Worm (Caenorhabditis elegans) whole organism, L2 larva: Measurements from ENCODE around the gene T28C6.10.
A peak's percentile ranks its signal among the peaks of the same experiment; 100 is the strongest.

Source experiments
- F13H6.1 ChIP-seq: sonication (generic microtip); optimal IDR thresholded peaks from 2 replicates; lab custom pipeline; 2016; ENCODE audit warnings: missing genetic modification characterization, missing compliant biosample characterization
- R02D3.7 ChIP-seq: fragments of 150-350 bp; optimal IDR thresholded peaks from 2 replicates; lab custom pipeline; 2014; ENCODE audit warnings: missing biosample characterization, missing genetic modification characterization
- Y55F3AM.14 ChIP-seq: fragments of 200-800 bp; sonication (Bioruptor generic); optimal IDR thresholded peaks from 2 replicates; lab custom pipeline; 2018; ENCODE audit warnings: mild to moderate bottlenecking, missing genetic modification characterization, missing compliant biosample characterization
- ZK546.5 ChIP-seq: sonication (generic microtip); optimal IDR thresholded peaks from 2 replicates; lab custom pipeline; 2017; ENCODE audit warnings: missing biosample characterization, missing genetic modification characterization
- alr-1 ChIP-seq: fragments of 150-350 bp; optimal IDR thresholded peaks from 2 replicates; lab custom pipeline; 2014; ENCODE audit warnings: missing biosample characterization, missing genetic modification characterization
- aly-2 ChIP-seq: fragments of 150-350 bp; optimal IDR thresholded peaks from 2 replicates; lab custom pipeline; 2014; ENCODE audit warnings: missing biosample characterization, missing genetic modification characterization
- blmp-1 ChIP-seq: sonication (generic microtip); optimal IDR thresholded peaks from 2 replicates; lab custom pipeline; 2017; ENCODE audit warnings: missing genetic modification characterization, mild to moderate bottlenecking, missing compliant biosample characterization, antibody characterized with exemption, moderate library complexity; ENCODE audit not compliant: insufficient read depth
- ceh-16 ChIP-seq: fragments of 150-350 bp; optimal IDR thresholded peaks from 2 replicates; lab custom pipeline; 2014; ENCODE audit warnings: missing biosample characterization, missing genetic modification characterization
- ceh-82 ChIP-seq: fragments of 150-350 bp; optimal IDR thresholded peaks from 2 replicates; lab custom pipeline; 2014; ENCODE audit warnings: missing biosample characterization, missing genetic modification characterization
- crh-2 ChIP-seq: sonication (generic microtip); optimal IDR thresholded peaks from 2 replicates; lab custom pipeline; 2017; ENCODE audit warnings: missing biosample characterization, missing genetic modification characterization
- dmd-4 ChIP-seq: sonication (generic microtip); optimal IDR thresholded peaks from 2 replicates; lab custom pipeline; 2017; ENCODE audit warnings: missing biosample characterization, missing genetic modification characterization
- egl-27 ChIP-seq: sonication (generic microtip); optimal IDR thresholded peaks from 3 replicates; lab custom pipeline; 2017; ENCODE audit warnings: missing biosample characterization, missing genetic modification reagents, missing genetic modification characterization
- elt-1 ChIP-seq: fragments of 150-350 bp; optimal IDR thresholded peaks from 2 replicates; lab custom pipeline; 2014; ENCODE audit warnings: missing biosample characterization, missing genetic modification characterization
- fos-1 ChIP-seq: fragments of 150-350 bp; optimal IDR thresholded peaks from 2 replicates; lab custom pipeline; 2014; ENCODE audit warnings: missing biosample characterization, missing genetic modification characterization
- gmeb-1 ChIP-seq: fragments of 150-350 bp; optimal IDR thresholded peaks from 2 replicates; lab custom pipeline; 2014; ENCODE audit warnings: missing biosample characterization, missing genetic modification characterization
- lin-13 ChIP-seq: fragments of 150-350 bp; optimal IDR thresholded peaks from 2 replicates; lab custom pipeline; 2014; ENCODE audit warnings: missing biosample characterization, missing genetic modification reagents, missing genetic modification characterization
- lin-39 ChIP-seq: fragments of 150-350 bp; optimal IDR thresholded peaks from 2 replicates; lab custom pipeline; 2014; ENCODE audit warnings: missing biosample characterization, missing genetic modification reagents, missing genetic modification characterization
- lsy-2 ChIP-seq, 2 experiments: fragments of 150-350 bp in 1 of 2; sonication (generic microtip) in 1 of 2; optimal IDR thresholded peaks; 2 replicates each; lab custom pipeline; 2014 to 2017; ENCODE audit warnings: missing biosample characterization in 2 of 2, missing genetic modification characterization in 2 of 2
- mab-5 ChIP-seq: fragments of 150-350 bp; optimal IDR thresholded peaks from 2 replicates; lab custom pipeline; 2014; ENCODE audit warnings: missing biosample characterization, missing genetic modification characterization
- mbf-1 ChIP-seq: sonication (generic microtip); optimal IDR thresholded peaks from 2 replicates; lab custom pipeline; 2017; ENCODE audit warnings: missing biosample characterization, missing genetic modification characterization
- mdl-1 ChIP-seq, 2 experiments: fragments of 150-350 bp in 1 of 2; sonication (generic microtip) in 1 of 2; optimal IDR thresholded peaks; 2 replicates each; lab custom pipeline; 2017; ENCODE audit warnings: missing biosample characterization in 2 of 2, missing genetic modification characterization in 2 of 2
- nhr-10 ChIP-seq: sonication (generic microtip); optimal IDR thresholded peaks from 2 replicates; lab custom pipeline; 2017; ENCODE audit warnings: missing biosample characterization, missing genetic modification characterization
- nhr-11 ChIP-seq: fragments of 150-350 bp; optimal IDR thresholded peaks from 2 replicates; lab custom pipeline; 2014; ENCODE audit warnings: missing biosample characterization, missing genetic modification characterization
- nhr-12 ChIP-seq: fragments of 150-350 bp; optimal IDR thresholded peaks from 2 replicates; lab custom pipeline; 2014; ENCODE audit warnings: missing biosample characterization, missing genetic modification characterization
- nhr-129 ChIP-seq: fragments of 150-350 bp; optimal IDR thresholded peaks from 2 replicates; lab custom pipeline; 2014; ENCODE audit warnings: missing biosample characterization, missing genetic modification characterization
- nhr-21 ChIP-seq: fragments of 150-350 bp; optimal IDR thresholded peaks from 2 replicates; lab custom pipeline; 2014; ENCODE audit warnings: missing biosample characterization, missing genetic modification characterization
- nhr-23 ChIP-seq: fragments of 150-350 bp; optimal IDR thresholded peaks from 2 replicates; lab custom pipeline; 2014; ENCODE audit warnings: missing biosample characterization, missing genetic modification reagents, missing genetic modification characterization
- nhr-237 ChIP-seq: fragments of 150-350 bp; optimal IDR thresholded peaks from 2 replicates; lab custom pipeline; 2014; ENCODE audit warnings: missing biosample characterization, missing genetic modification characterization
- nhr-25 ChIP-seq: fragments of 150-350 bp; sonication (generic microtip); optimal IDR thresholded peaks from 3 replicates; lab custom pipeline; 2014; ENCODE audit warnings: missing biosample characterization, missing genetic modification characterization
- nhr-6 ChIP-seq: fragments of 150-350 bp; optimal IDR thresholded peaks from 2 replicates; lab custom pipeline; 2014; ENCODE audit warnings: missing biosample characterization, missing genetic modification characterization
- nhr-77 ChIP-seq: fragments of 150-350 bp; optimal IDR thresholded peaks from 2 replicates; lab custom pipeline; 2014; ENCODE audit warnings: missing biosample characterization, missing genetic modification characterization
- sem-4 ChIP-seq: fragments of 150-350 bp; optimal IDR thresholded peaks from 2 replicates; lab custom pipeline; 2014; ENCODE audit warnings: missing biosample characterization, missing genetic modification reagents, missing genetic modification characterization
- skn-1 ChIP-seq: sonication (generic microtip); optimal IDR thresholded peaks from 2 replicates; lab custom pipeline; 2017; ENCODE audit warnings: missing biosample characterization, missing genetic modification characterization
- snpc-4 ChIP-seq: fragments of 150-350 bp; optimal IDR thresholded peaks from 2 replicates; lab custom pipeline; 2014; ENCODE audit warnings: missing biosample characterization, missing genetic modification characterization
- unc-39 ChIP-seq: fragments of 150-350 bp; optimal IDR thresholded peaks from 2 replicates; lab custom pipeline; 2014; ENCODE audit warnings: missing biosample characterization, missing genetic modification characterization
- unc-55 ChIP-seq: fragments of 150-350 bp; sonication (generic microtip); optimal IDR thresholded peaks from 3 replicates; lab custom pipeline; 2014; ENCODE audit warnings: missing biosample characterization, missing genetic modification reagents, missing genetic modification characterization
- unc-62 ChIP-seq: fragments of 150-350 bp; optimal IDR thresholded peaks from 2 replicates; lab custom pipeline; 2014; ENCODE audit warnings: missing biosample characterization, missing genetic modification reagents, missing genetic modification characterization
- zag-1 ChIP-seq: fragments of 150-350 bp; optimal IDR thresholded peaks from 2 replicates; lab custom pipeline; 2014; ENCODE audit warnings: missing biosample characterization, missing genetic modification characterization
- ztf-1 ChIP-seq: fragments of 200-800 bp; sonication (Bioruptor generic); conservative IDR thresholded peaks from 2 replicates; pipeline ENCODE4 v1.3.6; 2022; ENCODE audit warnings: missing genetic modification characterization, missing compliant biosample characterization
- ztf-11 ChIP-seq: sonication (generic microtip); optimal IDR thresholded peaks from 2 replicates; lab custom pipeline; 2017; ENCODE audit warnings: missing biosample characterization, missing genetic modification characterization
- ztf-4 ChIP-seq: fragments of 150-350 bp; optimal IDR thresholded peaks from 2 replicates; lab custom pipeline; 2014; ENCODE audit warnings: missing biosample characterization, missing genetic modification characterization

T28C6.10 gene

DNA sequence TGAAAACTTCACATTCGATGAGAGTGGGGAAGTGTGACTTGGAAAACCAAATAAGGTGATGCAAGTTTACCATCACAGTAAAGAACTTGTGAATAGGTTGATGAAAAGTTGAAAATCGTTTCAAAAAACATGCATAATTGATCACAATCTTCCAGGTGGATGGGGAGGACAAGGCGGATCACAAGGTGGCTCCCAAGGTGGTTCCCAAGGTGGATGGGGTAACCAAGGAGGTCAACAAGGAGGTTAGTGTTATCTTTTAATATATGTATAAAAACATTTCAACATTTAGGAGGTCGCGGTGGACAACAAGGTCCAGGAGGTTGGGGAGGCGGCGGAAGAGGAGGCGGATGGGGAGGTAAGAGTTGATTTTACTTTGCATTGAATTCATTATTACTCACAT, at the start of gene T28C6.10:
Gene T28C6.10 (plus strand): TSS at position 301 of the 400 bp plus-strand sequence.
- no peak for TF ChIP-seq ZK546.5 (tag; lab: Kevin White, UChicago)
- TF ChIP-seq Y55F3AM.14 (GFP tag; lab: Kevin White, UChicago), result no peak
- no peak for TF ChIP-seq aly-2 (tag; lab: Kevin White, UChicago)
- no peak for TF ChIP-seq ceh-82
- TF ChIP-seq lsy-2 (tag; optimal IDR thresholded peaks at IDR 0.05; lab: Kevin White, UChicago), result no peak
- TF ChIP-seq mdl-1 (tag; optimal IDR thresholded peaks at IDR 0.05; lab: Kevin White, UChicago), result no peak
- no peak for TF ChIP-seq nhr-12 (tag; lab: Kevin White, UChicago)
- no peak for TF ChIP-seq nhr-10
- TF ChIP-seq gmeb-1 (tag; lab: Kevin White, UChicago), result no peak
- TF ChIP-seq ztf-11, result no peak
- no peak for TF ChIP-seq alr-1 (tag; lab: Kevin White, UChicago)
- no peak for TF ChIP-seq F13H6.1 (tag; lab: Kevin White, UChicago)
- TF ChIP-seq crh-2, result no peak

DNA sequence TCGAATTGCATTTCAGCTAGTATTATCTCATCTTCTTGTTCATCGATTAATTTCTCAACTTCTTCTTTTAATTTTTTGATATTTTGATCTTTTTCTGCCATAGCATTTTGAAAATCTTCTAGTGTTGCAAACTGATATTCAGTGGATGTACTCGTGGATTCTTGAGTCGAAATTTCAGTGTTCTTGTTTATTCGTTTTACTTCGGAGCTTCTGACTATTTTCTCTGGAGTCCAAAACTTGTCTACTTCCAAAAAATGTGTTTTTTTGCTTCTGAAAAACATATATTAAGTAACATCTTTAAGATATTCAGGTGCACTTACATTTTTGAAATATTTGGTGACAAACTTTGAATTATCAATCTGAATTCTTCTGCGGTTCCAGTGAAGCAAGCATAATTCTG, 48.2 kb upstream of the T28C6.10 start, which contains the start of gene F20C5.5:
Gene F20C5.5 (minus strand): TSS at position 101 of the 400 bp plus-strand sequence.
- TF ChIP-seq skn-1 (tag; lab: Kevin White, UChicago), result no peak
- no peak for TF ChIP-seq egl-27 (tag; lab: Kevin White, UChicago)
- TF ChIP-seq R02D3.7 (tag; lab: Kevin White, UChicago), result no peak
- no peak for TF ChIP-seq ztf-1 (GFP tag; lab: Robert Waterston, UW)

DNA sequence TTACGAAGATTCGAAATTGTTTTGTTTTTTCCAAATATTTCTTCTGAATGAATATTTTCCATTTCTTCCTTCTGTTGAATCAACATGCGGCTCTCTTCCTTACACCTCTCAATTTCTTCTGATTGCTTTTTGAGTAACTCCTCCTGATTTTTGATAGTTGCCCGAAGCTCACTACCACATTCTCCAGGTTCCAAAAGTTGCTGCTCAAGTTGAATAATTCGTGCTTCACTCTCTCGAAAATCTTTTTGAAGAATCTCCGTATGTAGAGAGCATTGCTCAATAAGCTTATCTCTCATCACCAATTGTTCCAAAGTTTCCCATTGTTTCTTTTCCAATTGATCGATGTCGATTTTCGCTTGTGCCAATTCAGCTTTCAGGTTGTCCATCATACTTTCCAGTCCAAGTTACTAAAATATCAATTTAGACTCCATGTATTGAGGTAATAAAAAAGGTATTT, 44.9 kb upstream of the T28C6.10 start, which contains the start of gene F20C5.6:
Gene F20C5.6 (minus strand): TSS at position 407 of the 457 bp plus-strand sequence.
- TF ChIP-seq zag-1 (no peak), unc-39 (tag; lab: Kevin White, UChicago) (no peak), mbf-1 (tag; lab: Kevin White, UChicago) (no peak), mab-5 (tag; lab: Kevin White, UChicago) (no peak), mdl-1 (tag; optimal IDR thresholded peaks at IDR 0.05; lab: Kevin White, UChicago) (no peak), fos-1 (tag; lab: Kevin White, UChicago) (no peak), Y55F3AM.14 (GFP tag; lab: Kevin White, UChicago) (no peak), dmd-4 (tag; lab: Kevin White, UChicago) (no peak), aly-2 (tag; lab: Kevin White, UChicago) (no peak), ZK546.5 (tag; lab: Kevin White, UChicago) (no peak), crh-2 (no peak), snpc-4 (tag; lab: Kevin White, UChicago) (no peak), lin-13 (GFP tag; lab: Kevin White, UChicago) (no peak), skn-1 (tag; lab: Kevin White, UChicago) (no peak)

DNA sequence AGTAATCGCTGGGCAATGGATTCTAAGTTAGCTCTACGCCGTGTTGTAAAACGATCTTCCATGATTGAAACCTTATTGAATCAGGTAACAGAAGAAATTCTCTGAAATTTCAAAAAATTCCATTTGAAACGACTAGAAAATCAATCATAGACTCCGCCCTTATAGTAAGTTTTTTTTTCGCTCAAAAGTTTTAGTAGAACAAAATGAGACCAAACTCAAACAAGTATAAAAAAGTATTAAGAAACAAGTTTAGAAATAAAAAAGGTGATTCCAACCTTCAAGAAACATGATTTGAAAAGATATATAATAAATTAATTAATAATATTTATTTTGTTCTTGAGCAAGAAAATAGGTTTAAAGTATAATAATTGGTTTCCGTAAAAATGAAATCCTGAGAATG, 39.7 kb upstream of the T28C6.10 start, which contains the start of gene C33D9.6:
Gene C33D9.6 (minus strand): TSS at position 101 of the 400 bp plus-strand sequence.
- TF ChIP-seq dmd-4 (tag; lab: Kevin White, UChicago) (no peak), nhr-12 (tag; lab: Kevin White, UChicago) (no peak), ztf-4 (no peak), lin-13 (GFP tag; lab: Kevin White, UChicago) (no peak), blmp-1 (tag; lab: Kevin White, UChicago) (no peak), nhr-129 (tag; lab: Kevin White, UChicago) (no peak), crh-2 (no peak), elt-1 (tag; lab: Kevin White, UChicago) (no peak), egl-27 (tag; lab: Kevin White, UChicago) (no peak), Y55F3AM.14 (GFP tag; lab: Kevin White, UChicago) (no peak)
- TF ChIP-seq, all 48 proteins: peak for 0

DNA sequence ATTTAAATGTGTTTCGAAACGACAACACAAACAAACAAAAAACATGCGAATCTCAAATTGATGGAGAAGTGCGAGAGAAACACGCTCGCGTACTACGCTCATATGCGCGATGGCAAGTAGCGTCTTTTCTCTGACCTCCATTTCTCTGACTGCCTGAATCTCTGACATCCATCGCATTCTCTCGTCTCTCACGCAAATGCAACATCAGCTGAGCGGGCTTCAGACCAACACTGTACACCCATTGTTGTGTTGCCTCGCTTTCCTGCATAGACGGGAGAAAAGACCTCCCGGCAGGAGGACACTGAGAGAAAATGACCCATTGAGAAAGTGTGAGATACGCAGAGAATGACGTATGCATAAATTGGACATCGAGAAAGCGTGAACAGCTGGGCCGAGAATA, 35.6 kb upstream of the T28C6.10 start:
- TF ChIP-seq nhr-6 (tag; lab: Kevin White, UChicago), result peak; percentile 46
- TF ChIP-seq nhr-25 (tag; lab: Kevin White, UChicago), result peak; percentile 94
- TF ChIP-seq nhr-21 (tag; lab: Kevin White, UChicago), result peak; percentile 68
- TF ChIP-seq dmd-4 (tag; lab: Kevin White, UChicago), result no peak
- TF ChIP-seq fos-1 (tag; lab: Kevin White, UChicago), result peak; percentile 90
- no peak for TF ChIP-seq mbf-1 (tag; lab: Kevin White, UChicago)
- TF ChIP-seq alr-1 (tag; lab: Kevin White, UChicago), result no peak
- no peak for TF ChIP-seq unc-62 (GFP tag; lab: Kevin White, UChicago)
- no peak for TF ChIP-seq nhr-11 (tag; lab: Kevin White, UChicago)
- no peak for TF ChIP-seq nhr-237 (tag; lab: Kevin White, UChicago)
- peak; percentile 27 for TF ChIP-seq sem-4 (tag; lab: Kevin White, UChicago)
- peak; percentile 9 for TF ChIP-seq mab-5 (tag; lab: Kevin White, UChicago)
- no peak for TF ChIP-seq nhr-23 (tag; lab: Kevin White, UChicago)
- TF ChIP-seq ztf-1 (GFP tag; lab: Robert Waterston, UW), result no peak
- peak in 1 of 2 experiments; percentile 66 for TF ChIP-seq lsy-2 (tag; optimal IDR thresholded peaks at IDR 0.05; lab: Kevin White, UChicago)
- peak; percentile 52 for TF ChIP-seq blmp-1 (tag; lab: Kevin White, UChicago)
- TF ChIP-seq skn-1 (tag; lab: Kevin White, UChicago), result no peak
- TF ChIP-seq Y55F3AM.14 (GFP tag; lab: Kevin White, UChicago), result no peak
- peak; percentile 41 for TF ChIP-seq ceh-16 (tag; lab: Kevin White, UChicago)
- no peak for TF ChIP-seq nhr-77 (tag; lab: Kevin White, UChicago)
- no peak for TF ChIP-seq elt-1 (tag; lab: Kevin White, UChicago)
- TF ChIP-seq snpc-4 (tag; lab: Kevin White, UChicago), result peak; percentile 51
- peak in 1 of 2 experiments; percentile 48 for TF ChIP-seq mdl-1 (tag; optimal IDR thresholded peaks at IDR 0.05; lab: Kevin White, UChicago)
- TF ChIP-seq lin-39 (tag; lab: Kevin White, UChicago), result no peak
- TF ChIP-seq ZK546.5 (tag; lab: Kevin White, UChicago), result no peak
- TF ChIP-seq unc-55 (GFP tag; lab: Kevin White, UChicago), result peak; percentile 45
- TF ChIP-seq zag-1, result no peak
- TF ChIP-seq gmeb-1 (tag; lab: Kevin White, UChicago), result peak; percentile 70
- TF ChIP-seq egl-27 (tag; lab: Kevin White, UChicago), result peak; percentile 84
- no peak for TF ChIP-seq aly-2 (tag; lab: Kevin White, UChicago)
